Worm (Caenorhabditis elegans): Measurements from ENCODE around the gene F58F12.1.

ce11 chrII:6419163-6419562 is 35.7 kb downstream of the F58F12.1 start:
- no peak for TF ChIP-seq elt-2 (tag; optimal IDR thresholded peaks at IDR 0.05)
- TF ChIP-seq ama-1 (optimal IDR thresholded peaks at IDR 0.05): no peak
- no peak for TF ChIP-seq alr-1 (tag; optimal IDR thresholded peaks at IDR 0.05; ENCODE audit: borderline replicate concordance)
- TF ChIP-seq skn-1 (tag; optimal IDR thresholded peaks at IDR 0.05): no peak
- no peak for TF ChIP-seq nhr-237 (tag; optimal IDR thresholded peaks at IDR 0.05)

Data from whole organism, L1 larva.